Fruit fly (Drosophila melanogaster): Measurements from ENCODE around the gene spri.

spri gene

DNA sequence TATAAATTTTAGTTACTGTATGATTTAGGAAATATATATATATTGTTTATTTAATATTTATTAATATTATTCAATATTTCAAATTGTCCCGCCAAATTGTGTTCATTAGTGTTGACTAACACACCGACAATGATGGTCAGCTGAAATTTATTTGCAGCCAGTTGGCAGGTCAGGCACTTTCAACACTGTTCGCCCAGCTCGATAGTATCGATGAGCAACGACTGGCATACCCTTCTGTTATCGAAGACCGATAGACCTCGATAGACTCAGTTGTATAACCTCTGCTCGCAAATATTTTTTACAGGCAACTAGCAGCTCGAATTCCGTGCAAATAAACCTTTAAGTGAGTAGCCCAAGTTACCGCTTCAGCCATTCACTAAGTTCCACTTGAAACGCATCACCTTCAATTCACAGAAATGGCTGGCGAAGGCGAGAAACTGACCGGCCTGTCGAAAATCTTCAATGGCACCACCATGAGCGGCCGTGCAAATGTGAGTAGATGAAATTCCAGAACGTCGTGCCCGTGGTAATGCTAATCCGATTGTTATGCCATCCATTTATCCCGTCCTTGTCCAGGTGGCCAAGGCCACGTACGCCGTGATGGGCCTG lies 124.6 kb downstream of the spri start, which contains the start of gene Neb-cGP (continued):
- TF ChIP-seq CoRest (tag; optimal IDR thresholded peaks at IDR 0.05) (peak; percentile 72), Hr78 (GFP tag; optimal IDR thresholded peaks at IDR 0.05) (no peak), pita (GFP tag; optimal IDR thresholded peaks at IDR 0.05) (no peak), NC2α (GFP tag; optimal IDR thresholded peaks at IDR 0.05) (no peak), az2 (GFP tag; optimal IDR thresholded peaks at IDR 0.05) (peak; percentile 27), bsh (GFP tag; optimal IDR thresholded peaks at IDR 0.05) (no peak), NK7.1 (GFP tag; optimal IDR thresholded peaks at IDR 0.05) (no peak), CG30020 (tag; optimal IDR thresholded peaks at IDR 0.05) (peak; percentile 45), row (GFP tag; IDR thresholded peaks at IDR 0.05) (peak; percentile 31; the same call in 2 of the 3 replicates), CG4424 (GFP tag; optimal IDR thresholded peaks at IDR 0.05) (peak; percentile 55), E2f1 (GFP tag; IDR thresholded peaks at IDR 0.05) (peak; percentile 34; the same call in 1 of the 2 replicates), CG2199 (GFP tag; IDR thresholded peaks at IDR 0.05) (no peak), CG13424 (tag; optimal IDR thresholded peaks at IDR 0.05) (peak; percentile 46), ERR (GFP tag; optimal IDR thresholded peaks at IDR 0.05) (peak; percentile 49), sens-2 (GFP tag; IDR thresholded peaks at IDR 0.05) (no peak), cato (GFP tag; optimal IDR thresholded peaks at IDR 0.05; ENCODE audit: borderline replicate concordance) (peak; percentile 7), CG4404 (GFP tag; IDR thresholded peaks at IDR 0.05) (no peak), CrebB (tag; optimal IDR thresholded peaks at IDR 0.05) (peak; percentile 36), aop (GFP tag; IDR thresholded peaks at IDR 0.05) (no peak), CG17186 (GFP tag; optimal IDR thresholded peaks at IDR 0.05) (peak; percentile 58), Dip3 (GFP tag; optimal IDR thresholded peaks at IDR 0.05) (peak; percentile 61), CG10543 (GFP tag; optimal IDR thresholded peaks at IDR 0.05) (peak; percentile 69), Eip74EF (GFP tag; optimal IDR thresholded peaks at IDR 0.05) (no peak), CG15601 (tag; optimal IDR thresholded peaks at IDR 0.05) (peak; percentile 66), CG14050 (GFP tag; IDR thresholded peaks at IDR 0.05) (no peak), CG9727 (GFP tag; optimal IDR thresholded peaks at IDR 0.05) (no peak), wor (GFP tag; IDR thresholded peaks at IDR 0.05) (no peak), CG12236 (GFP tag; optimal IDR thresholded peaks at IDR 0.05) (no peak), CG11723 (GFP tag; optimal IDR thresholded peaks at IDR 0.05) (peak; percentile 25), CG13775 (GFP tag; optimal IDR thresholded peaks at IDR 0.05) (peak; percentile 1), disco-r (GFP tag; optimal IDR thresholded peaks at IDR 0.05) (no peak), Chrac-16 (GFP tag; optimal IDR thresholded peaks at IDR 0.05) (peak; percentile 61), CG12659 (GFP tag; optimal IDR thresholded peaks at IDR 0.05) (peak; percentile 81), tin (GFP tag; optimal IDR thresholded peaks at IDR 0.05) (peak; percentile 64), Side (GFP tag; optimal IDR thresholded peaks at IDR 0.05) (peak; percentile 60), eyg (GFP tag; optimal IDR thresholded peaks at IDR 0.05) (peak; percentile 32), gsb (GFP tag; IDR thresholded peaks at IDR 0.05) (no peak), NfI (GFP tag; optimal IDR thresholded peaks at IDR 0.05) (peak; percentile 71), bab2 (GFP tag; optimal IDR thresholded peaks at IDR 0.05) (peak; percentile 19), dysf (GFP tag; IDR thresholded peaks at IDR 0.05) (peak; percentile 26; the same call in 2 of the 3 replicates), E2f2 (GFP tag; IDR thresholded peaks at IDR 0.05) (peak; percentile 98), CG6175 (GFP tag; IDR thresholded peaks at IDR 0.05) (0 out of 3 replicates have a peak, but pooled peaks have one; percentile 16), btn (GFP tag; optimal IDR thresholded peaks at IDR 0.05) (no peak), CG16813 (GFP tag; IDR thresholded peaks at IDR 0.05; ENCODE audit: partially characterized antibody) (peak; percentile 93), nom (GFP tag; optimal IDR thresholded peaks at IDR 0.05) (peak; percentile 35), chn (GFP tag; optimal IDR thresholded peaks at IDR 0.05) (peak; percentile 33), pros (GFP tag; optimal IDR thresholded peaks at IDR 0.05) (no peak), CG12744 (GFP tag; optimal IDR thresholded peaks at IDR 0.05) (peak; percentile 22), kni (GFP tag; optimal IDR thresholded peaks at IDR 0.05) (no peak), Mad (GFP tag; optimal IDR thresholded peaks at IDR 0.05) (peak; percentile 65)

All from whole organism, embryonic.